Fruit fly (Drosophila melanogaster) whole organism, wandering third instar larva: ENCODE data around the gene CG16790.
A peak's percentile ranks its signal among the peaks of the same experiment; 100 is the strongest.

Experiments used
- Abd-B ChIP-seq: fragments of >200 bp; optimal IDR thresholded peaks from 2 replicates; lab custom pipeline; 2017; ENCODE audit warnings: missing biosample characterization, missing genetic modification characterization
- CG32264 ChIP-seq: fragments of 200-800 bp; sonication (Bioruptor generic); optimal IDR thresholded peaks from 2 replicates; lab custom pipeline; 2016; ENCODE audit warnings: missing biosample characterization, missing genetic modification characterization
- CG9705 ChIP-seq: fragments of 200-800 bp; sonication (Bioruptor generic); optimal IDR thresholded peaks from 2 replicates; lab custom pipeline; 2018; ENCODE audit warnings: missing biosample characterization, mild to moderate bottlenecking, missing genetic modification characterization
- Dfd ChIP-seq: fragments of >200 bp; optimal IDR thresholded peaks from 2 replicates; lab custom pipeline; 2017; ENCODE audit warnings: missing biosample characterization, missing genetic modification characterization
- Dif ChIP-seq: fragments of 200-275, 200-300 bp; sonication (Bioruptor generic); optimal IDR thresholded peaks from 2 replicates; lab custom pipeline; 2018; ENCODE audit warnings: missing biosample characterization, missing genetic modification characterization; ENCODE audit not compliant: partially characterized antibody
- GATAd ChIP-seq: sonication (Bioruptor generic); optimal IDR thresholded peaks from 2 replicates; lab custom pipeline; 2016; ENCODE audit warnings: missing biosample characterization, missing genetic modification characterization
- HLH106 ChIP-seq: fragments of 200-800 bp; optimal IDR thresholded peaks from 3 replicates; lab custom pipeline; 2019; ENCODE audit warnings: missing biosample characterization, mild to moderate bottlenecking, missing genetic modification characterization, moderate library complexity
- Hnf4 ChIP-seq: fragments of 200-800 bp; sonication (Bioruptor generic); optimal IDR thresholded peaks from 2 replicates; lab custom pipeline; 2016; ENCODE audit warnings: missing biosample characterization, mild to moderate bottlenecking, missing genetic modification characterization
- Hr78 ChIP-seq: fragments of >200 bp; optimal IDR thresholded peaks from 2 replicates; lab custom pipeline; 2017; ENCODE audit warnings: missing biosample characterization, missing genetic modification characterization
- Hr83 ChIP-seq: fragments of 200-300 bp; sonication (Bioruptor generic); optimal IDR thresholded peaks from 2 replicates; lab custom pipeline; 2016; ENCODE audit warnings: missing biosample characterization, mild to moderate bottlenecking, missing genetic modification characterization, moderate library complexity; ENCODE audit not compliant: poor library complexity, severe bottlenecking
- Jra ChIP-seq: sonication (Bioruptor generic); optimal IDR thresholded peaks from 2 replicates; lab custom pipeline; 2016; ENCODE audit warnings: missing biosample characterization, missing genetic modification characterization
- Mio ChIP-seq: sonication (Bioruptor generic); optimal IDR thresholded peaks from 2 replicates; lab custom pipeline; 2016; ENCODE audit warnings: missing biosample characterization, missing genetic modification characterization
- Myc ChIP-seq: fragments of >200 bp; optimal IDR thresholded peaks from 2 replicates; lab custom pipeline; 2017
- N ChIP-seq: fragments of >200 bp; optimal IDR thresholded peaks from 2 replicates; lab custom pipeline; 2018; ENCODE audit warnings: missing biosample characterization, missing external identifiers, missing genetic modification characterization
- OdsH ChIP-seq: fragments of 200-800 bp; sonication (Bioruptor generic); optimal IDR thresholded peaks from 2 replicates; lab custom pipeline; 2016; ENCODE audit warnings: missing biosample characterization, mild to moderate bottlenecking, missing genetic modification characterization
- Rel ChIP-seq, 2 experiments: fragments of 200-800 bp; sonication (Bioruptor generic) in 1 of 2; optimal IDR thresholded peaks; 2 replicates in 1 of 2; 3 replicates in 1 of 2; lab custom pipeline; 2016 to 2019; ENCODE audit warnings: mild to moderate bottlenecking in 2 of 2, missing biosample characterization in 2 of 2, missing genetic modification characterization in 2 of 2, moderate library complexity in 1 of 2
- Sp1 ChIP-seq: fragments of 200-800 bp; sonication (Bioruptor generic); optimal IDR thresholded peaks from 3 replicates; lab custom pipeline; 2019; ENCODE audit warnings: missing biosample characterization, mild to moderate bottlenecking, missing genetic modification characterization, moderate library complexity
- Vsx2 ChIP-seq: fragments of 200-300, 225-300 bp; sonication (Bioruptor generic); optimal IDR thresholded peaks from 2 replicates; lab custom pipeline; 2018; ENCODE audit warnings: missing biosample characterization, missing genetic modification characterization; ENCODE audit not compliant: partially characterized antibody
- br ChIP-seq: fragments of 200-800 bp; sonication (Bioruptor generic); optimal IDR thresholded peaks from 2 replicates; lab custom pipeline; 2016; ENCODE audit warnings: missing biosample characterization, missing genetic modification characterization
- brk ChIP-seq: fragments of 200-800 bp; sonication (Bioruptor generic); optimal IDR thresholded peaks from 2 replicates; lab custom pipeline; 2016; ENCODE audit warnings: missing biosample characterization, mild to moderate bottlenecking, missing genetic modification characterization
- dl ChIP-seq, 2 experiments: fragments of 175-275, 200-275 bp in 1 of 2; fragments of 200-275 bp in 1 of 2; sonication (Bioruptor generic); optimal IDR thresholded peaks; lab custom pipeline; 2018; ENCODE audit warnings: mild to moderate bottlenecking in 2 of 2, missing biosample characterization in 2 of 2, missing genetic modification characterization in 2 of 2, moderate library complexity in 2 of 2; ENCODE audit not compliant: partially characterized antibody in 2 of 2, insufficient read depth in 1 of 2
- dsf ChIP-seq: sonication (Bioruptor generic); optimal IDR thresholded peaks from 2 replicates; lab custom pipeline; 2016; ENCODE audit warnings: missing biosample characterization, missing genetic modification characterization, borderline replicate concordance
- ey ChIP-seq: fragments of 200-800 bp; sonication (Bioruptor generic); optimal IDR thresholded peaks from 2 replicates; lab custom pipeline; 2016; ENCODE audit warnings: missing biosample characterization, missing genetic modification characterization
- foxo ChIP-seq, 2 experiments: fragments of 200-800 bp; sonication (Bioruptor generic); optimal IDR thresholded peaks; 2 replicates in 1 of 2; 3 replicates in 1 of 2; lab custom pipeline; 2016 to 2017; ENCODE audit warnings: missing biosample characterization in 2 of 2, missing genetic modification characterization in 2 of 2
- fru ChIP-seq: fragments of 200-800 bp; sonication (Bioruptor generic); optimal IDR thresholded peaks from 3 replicates; lab custom pipeline; 2016; ENCODE audit warnings: missing biosample characterization, mild to moderate bottlenecking, missing genetic modification characterization
- h ChIP-seq: fragments of 200-800 bp; sonication (Bioruptor generic); optimal IDR thresholded peaks from 3 replicates; lab custom pipeline; 2016; ENCODE audit warnings: missing biosample characterization, mild to moderate bottlenecking, missing genetic modification characterization
- jim ChIP-seq: fragments of 175-275, 200-325 bp; sonication (Bioruptor generic); optimal IDR thresholded peaks from 2 replicates; lab custom pipeline; 2016; ENCODE audit warnings: missing biosample characterization, mild to moderate bottlenecking, missing genetic modification characterization
- lola ChIP-seq: fragments of >200 bp; optimal IDR thresholded peaks from 2 replicates; lab custom pipeline; 2017; ENCODE audit warnings: missing biosample characterization, missing genetic modification characterization
- pan ChIP-seq: fragments of >200 bp; optimal IDR thresholded peaks from 2 replicates; lab custom pipeline; 2017
- psq ChIP-seq: fragments of 200-800 bp; sonication (Bioruptor generic); optimal IDR thresholded peaks from 3 replicates; lab custom pipeline; 2017; ENCODE audit warnings: missing biosample characterization, mild to moderate bottlenecking, missing genetic modification characterization, moderate library complexity
- rgr ChIP-seq: fragments of 200-800 bp; sonication (Bioruptor generic); optimal IDR thresholded peaks from 3 replicates; lab custom pipeline; 2016; ENCODE audit warnings: missing biosample characterization, mild to moderate bottlenecking, missing genetic modification characterization
- sage ChIP-seq: fragments of 200-800 bp; sonication (Bioruptor generic); optimal IDR thresholded peaks from 2 replicates; lab custom pipeline; 2016; ENCODE audit warnings: missing biosample characterization, mild to moderate bottlenecking, missing genetic modification characterization
- sv ChIP-seq: fragments of 200-800 bp; sonication (Bioruptor generic); optimal IDR thresholded peaks from 3 replicates; lab custom pipeline; 2016; ENCODE audit warnings: missing biosample characterization, missing genetic modification characterization
- tai ChIP-seq: sonication (Bioruptor generic); optimal IDR thresholded peaks from 2 replicates; lab custom pipeline; 2016; ENCODE audit warnings: missing biosample characterization, missing genetic modification characterization
- usp ChIP-seq: fragments of >200 bp; optimal IDR thresholded peaks from 2 replicates; lab custom pipeline; 2017; ENCODE audit warnings: missing biosample characterization, missing genetic modification characterization
- woc ChIP-seq: sonication (Bioruptor generic); optimal IDR thresholded peaks from 2 replicates; lab custom pipeline; 2016; ENCODE audit warnings: missing biosample characterization, mild to moderate bottlenecking, missing genetic modification characterization

Gene CG16790

dm6 chr3R:9612217-9612616 lies 42.2 kb upstream of the CG16790 start:
- peak; percentile 45 for TF ChIP-seq HLH106 (tag; lab: Kevin White, UChicago)
- peak in 1 of 2 experiments; percentile 56 for TF ChIP-seq foxo (GFP tag; optimal IDR thresholded peaks at IDR 0.05; lab: Kevin White, UChicago)
- peak; percentile 56 for TF ChIP-seq rgr
- TF ChIP-seq lola (GFP tag; lab: Kevin White, UChicago): no peak
- TF ChIP-seq ey (GFP tag; lab: Kevin White, UChicago): peak; percentile 63
- peak; percentile 54 for TF ChIP-seq OdsH (GFP tag; lab: Kevin White, UChicago)
- TF ChIP-seq dsf: no peak
- peak; percentile 6 for TF ChIP-seq psq (GFP tag; lab: Kevin White, UChicago)
- TF ChIP-seq woc (GFP tag; lab: Kevin White, UChicago): peak; percentile 11
- peak; percentile 59 for TF ChIP-seq br (GFP tag; lab: Kevin White, UChicago)
- peak; percentile 69 for TF ChIP-seq h (GFP tag; lab: Kevin White, UChicago)
- peak; percentile 60 for TF ChIP-seq Hnf4 (GFP tag; lab: Kevin White, UChicago)
- peak; percentile 45 for TF ChIP-seq fru (GFP tag; lab: Kevin White, UChicago)
- TF ChIP-seq dl (GFP tag; optimal IDR thresholded peaks at IDR 0.05; lab: Kevin White, UChicago; ENCODE audit: insufficient read depth in 1 of 2, partially characterized antibody in 2 of 2): no peak
- peak; percentile 9 for TF ChIP-seq Sp1 (GFP tag; lab: Kevin White, UChicago)

dm6 chr3R:9608206-9608605 lies 38.2 kb upstream of the CG16790 start:
- no peak for TF ChIP-seq h (GFP tag; lab: Kevin White, UChicago)
- no peak for TF ChIP-seq br (GFP tag; lab: Kevin White, UChicago)
- TF ChIP-seq Sp1 (GFP tag; lab: Kevin White, UChicago): no peak
- no peak for TF ChIP-seq CG9705 (GFP tag; lab: Kevin White, UChicago)
- no peak for TF ChIP-seq dsf
- no peak for TF ChIP-seq brk
- no peak for TF ChIP-seq Hr78 (GFP tag; lab: Kevin White, UChicago)
- TF ChIP-seq foxo (GFP tag; optimal IDR thresholded peaks at IDR 0.05; lab: Kevin White, UChicago): no peak
- TF ChIP-seq ey (GFP tag; lab: Kevin White, UChicago): no peak
- TF ChIP-seq OdsH (GFP tag; lab: Kevin White, UChicago): no peak
- no peak for TF ChIP-seq GATAd (GFP tag; lab: Kevin White, UChicago)
- TF ChIP-seq, all 38 proteins: peak for 0

dm6 chr3R:9606913-9607804 lies 37.1 kb upstream of the CG16790 start:
- no peak for TF ChIP-seq dl (GFP tag; optimal IDR thresholded peaks at IDR 0.05; lab: Kevin White, UChicago; ENCODE audit: insufficient read depth in 1 of 2, partially characterized antibody in 2 of 2)
- TF ChIP-seq Vsx2 (GFP tag; lab: Kevin White, UChicago): peak; percentile 66
- no peak for TF ChIP-seq Hr83 (GFP tag; lab: Kevin White, UChicago)
- TF ChIP-seq Jra (GFP tag; lab: Kevin White, UChicago): no peak
- TF ChIP-seq, all 38 proteins: peak for 1

- TF ChIP-seq tai (GFP tag; lab: Kevin White, UChicago) (no peak), Hr78 (GFP tag; lab: Kevin White, UChicago) (no peak), Jra (GFP tag; lab: Kevin White, UChicago) (no peak), Hnf4 (GFP tag; lab: Kevin White, UChicago) (no peak), ey (GFP tag; lab: Kevin White, UChicago) (peak; percentile 23), usp (GFP tag; lab: Kevin White, UChicago) (no peak), rgr (peak; percentile 9), Hr83 (GFP tag; lab: Kevin White, UChicago) (no peak), Abd-B (GFP tag; lab: Kevin White, UChicago) (no peak), N (no peak), Rel (GFP tag; optimal IDR thresholded peaks at IDR 0.05; lab: Kevin White, UChicago) (no peak), Rel (tag; optimal IDR thresholded peaks at IDR 0.05; lab: Kevin White, UChicago) (no peak), woc (GFP tag; lab: Kevin White, UChicago) (no peak), CG32264 (no peak), sv (GFP tag; lab: Kevin White, UChicago) (no peak), GATAd (GFP tag; lab: Kevin White, UChicago) (no peak), foxo (GFP tag; optimal IDR thresholded peaks at IDR 0.05; lab: Kevin White, UChicago) (peak in 1 of 2 experiments; percentile 37), dl (GFP tag; optimal IDR thresholded peaks at IDR 0.05; lab: Kevin White, UChicago; ENCODE audit: insufficient read depth in 1 of 2, partially characterized antibody in 2 of 2) (no peak), h (GFP tag; lab: Kevin White, UChicago) (peak; percentile 33), pan (lab: Kevin White, UChicago) (no peak), sage (GFP tag; lab: Kevin White, UChicago) (no peak), lola (GFP tag; lab: Kevin White, UChicago) (no peak), jim (GFP tag; lab: Kevin White, UChicago) (no peak), HLH106 (tag; lab: Kevin White, UChicago) (peak; percentile 6), Vsx2 (GFP tag; lab: Kevin White, UChicago) (no peak), OdsH (GFP tag; lab: Kevin White, UChicago) (no peak), brk (no peak), br (GFP tag; lab: Kevin White, UChicago) (peak; percentile 21), Myc (lab: Kevin White, UChicago) (no peak), Mio (GFP tag; lab: Kevin White, UChicago) (no peak), dsf (no peak), Dfd (no peak), CG9705 (GFP tag; lab: Kevin White, UChicago) (no peak), Dif (no peak), fru (GFP tag; lab: Kevin White, UChicago) (peak; percentile 40)
Measured at dm6 chr3R:9605084-9605483, 35.1 kb upstream of the CG16790 start.
